Fruit fly (Drosophila melanogaster) whole organism, embryonic: ENCODE data around the gene AGO2.
A peak's percentile ranks its signal among the peaks of the same experiment; 100 is the strongest.

Source experiments
- Atf6 ChIP-seq: fragments of 200-800 bp; sonication (Bioruptor generic); IDR thresholded peaks from 2 replicates; pipeline ENCODE4 v1.3.6; 2022; ENCODE audit warnings: missing biosample characterization, missing genetic modification characterization
- C15 ChIP-seq: fragments of 200-800 bp; sonication (Bioruptor generic); IDR thresholded peaks from 3 replicates; pipeline ENCODE4 v1.3.6; 2022; ENCODE audit warnings: missing biosample characterization, missing genetic modification characterization
- CG10431 ChIP-seq: fragments of 200-800 bp; sonication (Bioruptor generic); optimal IDR thresholded peaks from 3 replicates; lab custom pipeline; 2018; ENCODE audit warnings: missing biosample characterization, mild to moderate bottlenecking, missing genetic modification characterization
- CG10654 ChIP-seq: fragments of 200-800 bp; sonication (Bioruptor generic); optimal IDR thresholded peaks from 2 replicates; lab custom pipeline; 2016; ENCODE audit warnings: missing biosample characterization, missing genetic modification characterization
- CG11085 ChIP-seq: fragments of 200-800 bp; sonication (Bioruptor generic); IDR thresholded peaks from 2 replicates; pipeline ENCODE4 v1.3.6; 2022; ENCODE audit warnings: missing biosample characterization, missing genetic modification characterization
- CG16815 ChIP-seq: fragments of 200-800 bp; sonication (Bioruptor generic); optimal IDR thresholded peaks from 3 replicates; lab custom pipeline; 2017; ENCODE audit warnings: missing biosample characterization, mild to moderate bottlenecking, missing genetic modification characterization
- CG17186 ChIP-seq: fragments of 200-800 bp; sonication (Bioruptor generic); optimal IDR thresholded peaks from 3 replicates; lab custom pipeline; 2017; ENCODE audit warnings: missing biosample characterization, missing genetic modification reagents, missing genetic modification characterization
- CG18011 ChIP-seq: fragments of 200-800 bp; sonication (Bioruptor generic); optimal IDR thresholded peaks from 2 replicates; lab custom pipeline; 2017; ENCODE audit warnings: missing biosample characterization, missing genetic modification characterization, mild to moderate bottlenecking, moderate library complexity, missing genotype
- CG18262 ChIP-seq: fragments of 200-800 bp; optimal IDR thresholded peaks from 3 replicates; lab custom pipeline; 2019; ENCODE audit warnings: missing biosample characterization, mild to moderate bottlenecking, missing genetic modification characterization, moderate library complexity
- CG18476 ChIP-seq: fragments of 200-800 bp; sonication (Bioruptor generic); optimal IDR thresholded peaks from 2 replicates; lab custom pipeline; 2016; ENCODE audit warnings: missing biosample characterization, mild to moderate bottlenecking, missing genetic modification characterization
- CG18764 ChIP-seq: fragments of 200-800 bp; sonication (Bioruptor generic); optimal IDR thresholded peaks from 3 replicates; lab custom pipeline; 2016; ENCODE audit warnings: missing biosample characterization, missing genetic modification characterization
- CG2199 ChIP-seq: fragments of 200-800 bp; sonication (Bioruptor generic); IDR thresholded peaks from 3 replicates; pipeline ENCODE4 v1.3.6; 2022; ENCODE audit warnings: missing biosample characterization, missing genetic modification characterization
- CG33213 ChIP-seq: fragments of 200-800 bp; sonication (Bioruptor generic); optimal IDR thresholded peaks from 3 replicates; lab custom pipeline; 2016; ENCODE audit warnings: missing biosample characterization, missing genetic modification characterization
- CG3407 ChIP-seq: fragments of 200-800 bp; sonication (Bioruptor generic); optimal IDR thresholded peaks from 2 replicates; lab custom pipeline; 2018; ENCODE audit warnings: missing biosample characterization, mild to moderate bottlenecking, missing genetic modification characterization
- CG3726 ChIP-seq: fragments of 200-800 bp; sonication (Bioruptor generic); IDR thresholded peaks from 3 replicates; pipeline ENCODE4, ENCODE4 v1.3.6; 2022; ENCODE audit warnings: missing biosample characterization, missing genetic modification characterization
- CG6689 ChIP-seq: fragments of 200-800 bp; sonication (Bioruptor generic); IDR thresholded peaks from 2 replicates; pipeline ENCODE4 v1.3.6; 2022; ENCODE audit warnings: missing biosample characterization, missing genetic modification characterization
- CG8281 ChIP-seq: fragments of 200-800 bp; sonication (Bioruptor generic); optimal IDR thresholded peaks from 2 replicates; lab custom pipeline; 2018; ENCODE audit warnings: missing biosample characterization, mild to moderate bottlenecking, missing genetic modification characterization, moderate library complexity
- CG9437 ChIP-seq: fragments of 200-800 bp; sonication (Bioruptor generic); optimal IDR thresholded peaks from 2 replicates; lab custom pipeline; 2018; ENCODE audit warnings: missing biosample characterization, mild to moderate bottlenecking, missing genetic modification characterization
- Chrac-16 ChIP-seq: fragments of 200-800 bp; sonication (Bioruptor generic); optimal IDR thresholded peaks from 3 replicates; lab custom pipeline; 2016; ENCODE audit warnings: missing biosample characterization, missing genetic modification characterization
- Deaf1 ChIP-seq: fragments of 200-800 bp; optimal IDR thresholded peaks from 3 replicates; lab custom pipeline; 2019; ENCODE audit warnings: missing biosample characterization, mild to moderate bottlenecking, missing genetic modification characterization, moderate library complexity
- Dref ChIP-seq: fragments of 200-800 bp; sonication (Bioruptor generic); IDR thresholded peaks from 2 replicates; pipeline ENCODE4 v1.3.6; 2022; ENCODE audit warnings: missing biosample characterization, missing genetic modification characterization
- Kr ChIP-seq: fragments of 200-800 bp; sonication (Bioruptor generic); optimal IDR thresholded peaks from 2 replicates; lab custom pipeline; 2017; ENCODE audit warnings: missing biosample characterization, mild to moderate bottlenecking, missing genetic modification characterization
- NC2β ChIP-seq: fragments of 200-800 bp; sonication (Bioruptor generic); optimal IDR thresholded peaks from 2 replicates; lab custom pipeline; 2016; ENCODE audit warnings: missing biosample characterization, missing genetic modification characterization
- Optix ChIP-seq: fragments of 200-800 bp; sonication (Bioruptor generic); IDR thresholded peaks from 3 replicates; pipeline ENCODE4 v1.3.6; 2022; ENCODE audit warnings: missing biosample characterization, missing genetic modification characterization
- Sox100B ChIP-seq: fragments of 200-800 bp; sonication (Bioruptor generic); optimal IDR thresholded peaks from 3 replicates; lab custom pipeline; 2018; ENCODE audit warnings: missing biosample characterization, mild to moderate bottlenecking, missing genetic modification characterization
- Sry-δ ChIP-seq: fragments of 200-800 bp; sonication (Bioruptor generic); optimal IDR thresholded peaks from 2 replicates; lab custom pipeline; 2016; ENCODE audit warnings: missing biosample characterization, missing genetic modification characterization
- ac ChIP-seq: fragments of 200-800 bp; sonication (Bioruptor generic); optimal IDR thresholded peaks from 3 replicates; lab custom pipeline; 2017; ENCODE audit warnings: missing biosample characterization, mild to moderate bottlenecking, missing genetic modification characterization
- ato ChIP-seq: fragments of 200-800 bp; sonication (Bioruptor generic); IDR thresholded peaks from 2 replicates; pipeline ENCODE4 v1.3.6; 2022; ENCODE audit warnings: missing biosample characterization, missing genetic modification characterization; ENCODE audit not compliant: partially characterized antibody
- bbx ChIP-seq: fragments of 200-800 bp; sonication (Bioruptor generic); IDR thresholded peaks from 2 replicates; pipeline ENCODE4 v1.3.6; 2022; ENCODE audit warnings: missing biosample characterization, missing genetic modification characterization; ENCODE audit not compliant: partially characterized antibody
- bowl ChIP-seq: fragments of 200-800 bp; sonication (Bioruptor generic); IDR thresholded peaks from 2 replicates; pipeline ENCODE4 v1.3.6; 2022; ENCODE audit warnings: missing biosample characterization, missing genetic modification characterization
- btn ChIP-seq: fragments of 200-800 bp; sonication (Bioruptor generic); optimal IDR thresholded peaks from 2 replicates; lab custom pipeline; 2016; ENCODE audit warnings: missing biosample characterization, missing genetic modification characterization
- cato ChIP-seq: fragments of 200-800 bp; sonication (Bioruptor generic); optimal IDR thresholded peaks from 2 replicates; lab custom pipeline; 2016; ENCODE audit warnings: missing biosample characterization, missing genetic modification characterization, borderline replicate concordance
- lmd ChIP-seq: fragments of 200-800 bp; sonication (Bioruptor generic); IDR thresholded peaks from 2 replicates; pipeline ENCODE4 v1.3.6; 2022; ENCODE audit warnings: missing biosample characterization, missing genetic modification characterization
- nerfin-2 ChIP-seq: fragments of 200-800 bp; sonication (Bioruptor generic); IDR thresholded peaks from 2 replicates; pipeline ENCODE4 v1.3.6; 2022; ENCODE audit warnings: missing biosample characterization, missing genetic modification characterization; ENCODE audit not compliant: partially characterized antibody
- p53 ChIP-seq: fragments of 200-800 bp; sonication (Bioruptor generic); optimal IDR thresholded peaks from 2 replicates; lab custom pipeline; 2016; ENCODE audit warnings: missing biosample characterization, missing genetic modification characterization
- pan ChIP-seq, 4 experiments: fragments of >200 bp in 3 of 4; fragments of 200-800 bp in 1 of 4; sonication (Bioruptor generic) in 1 of 4; optimal IDR thresholded peaks in 3 of 4; IDR thresholded peaks in 1 of 4; 2 replicates each; pipeline versions ENCODE4 v1.3.6 to Lab custom; 2017 to 2022; ENCODE audit warnings: missing biosample characterization in 2 of 4, missing genetic modification characterization in 2 of 4, mixed read lengths in 1 of 4
- pho ChIP-seq: fragments of 200-800 bp; sonication (Bioruptor generic); optimal IDR thresholded peaks from 2 replicates; lab custom pipeline; 2016; ENCODE audit warnings: missing biosample characterization, missing genetic modification characterization
- phol ChIP-seq: fragments of 200-800 bp; sonication (Bioruptor generic); optimal IDR thresholded peaks from 3 replicates; lab custom pipeline; 2018; ENCODE audit warnings: missing biosample characterization, mild to moderate bottlenecking, missing genetic modification characterization, moderate library complexity
- prd ChIP-seq, 3 experiments: fragments of >200 bp in 2 of 3; fragments of 200-800 bp in 1 of 3; sonication (Bioruptor generic) in 1 of 3; optimal IDR thresholded peaks in 2 of 3; IDR thresholded peaks in 1 of 3; 2 replicates in 2 of 3; 3 replicates in 1 of 3; pipeline versions ENCODE4 v1.3.6 to Lab custom; 2017 to 2022; ENCODE audit warnings: missing biosample characterization in 1 of 3, missing genetic modification characterization in 1 of 3
- pum ChIP-seq: fragments of 200-800 bp; sonication (Bioruptor generic); optimal IDR thresholded peaks from 2 replicates; lab custom pipeline; 2016; ENCODE audit warnings: missing biosample characterization, missing genetic modification characterization
- pzg ChIP-seq: fragments of 200-800 bp; sonication (Bioruptor generic); optimal IDR thresholded peaks from 3 replicates; lab custom pipeline; 2018; ENCODE audit warnings: missing biosample characterization, mild to moderate bottlenecking, missing genetic modification characterization, moderate library complexity
- sima ChIP-seq: fragments of 200-800 bp; sonication (Bioruptor generic); optimal IDR thresholded peaks from 2 replicates; lab custom pipeline; 2016; ENCODE audit warnings: missing biosample characterization, missing genetic modification characterization
- ssp ChIP-seq: fragments of 200-800 bp; sonication (Bioruptor generic); IDR thresholded peaks from 2 replicates; pipeline ENCODE4 v1.3.6; 2022; ENCODE audit warnings: missing biosample characterization, missing genetic modification characterization
- tap ChIP-seq: fragments of 200-800 bp; optimal IDR thresholded peaks from 3 replicates; lab custom pipeline; 2019; ENCODE audit warnings: missing biosample characterization, mild to moderate bottlenecking, missing genetic modification characterization, moderate library complexity
- tll ChIP-seq, 2 experiments: fragments of 200-800 bp in 1 of 2; fragments of >200 bp in 1 of 2; sonication (Bioruptor generic) in 1 of 2; optimal IDR thresholded peaks; 2 replicates each; lab custom pipeline; 2017 to 2019; ENCODE audit warnings: missing biosample characterization in 2 of 2, missing genetic modification characterization in 2 of 2, mild to moderate bottlenecking in 1 of 2, moderate library complexity in 1 of 2
- unc-4 ChIP-seq: fragments of 200-800 bp; sonication (Bioruptor generic); IDR thresholded peaks from 2 replicates; pipeline ENCODE4 v1.3.6; 2022; ENCODE audit warnings: missing biosample characterization, missing genetic modification characterization; ENCODE audit not compliant: partially characterized antibody
- wdn ChIP-seq: fragments of 200-800 bp; sonication (Bioruptor generic); IDR thresholded peaks from 2 replicates; pipeline ENCODE4 v1.3.6; 2022; ENCODE audit warnings: missing biosample characterization, missing genetic modification characterization
- wor ChIP-seq: fragments of 200-800 bp; sonication (Bioruptor generic); IDR thresholded peaks from 2 replicates; pipeline ENCODE4 v1.3.6; 2022; ENCODE audit warnings: missing biosample characterization, missing genetic modification characterization
- zen2 ChIP-seq: fragments of 200-800 bp; sonication (Bioruptor generic); IDR thresholded peaks from 3 replicates; pipeline ENCODE4 v1.3.6; 2022; ENCODE audit warnings: missing biosample characterization, missing genetic modification characterization; ENCODE audit not compliant: partially characterized antibody

The AGO2 gene

DNA sequence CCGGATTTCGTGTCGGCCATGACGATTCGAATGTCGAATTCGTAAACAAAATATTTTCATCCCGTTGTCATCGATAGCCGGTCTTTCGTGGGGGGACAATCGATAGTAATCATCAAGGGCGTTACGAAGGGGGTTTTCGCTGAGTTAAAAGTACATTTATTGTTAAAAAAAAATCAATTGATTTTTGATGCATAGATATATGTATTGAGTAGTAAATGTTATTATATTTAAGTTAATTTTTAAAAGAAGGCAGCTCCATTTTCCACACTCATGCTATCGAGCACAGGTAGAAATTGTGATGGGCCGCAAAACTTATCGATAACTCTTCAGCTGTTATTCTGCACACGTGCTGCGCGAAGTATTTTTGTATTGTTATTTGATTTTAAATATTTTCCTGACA, 26.6 kb downstream of the AGO2 start, which contains the start of the genes mrn and CG12301 (continued):
- peak; percentile 90 for TF ChIP-seq nerfin-2 (GFP tag; lab: Robert Waterston, UW)
- peak; percentile 48 for TF ChIP-seq pum (GFP tag; lab: Kevin White, UChicago)
- TF ChIP-seq CG3726: peak; percentile 89
- TF ChIP-seq Kr (GFP tag; lab: Kevin White, UChicago): no peak
- TF ChIP-seq btn (GFP tag; lab: Kevin White, UChicago): no peak
- TF ChIP-seq lmd (GFP tag; lab: Robert Waterston, UW): peak; percentile 94
- no peak for TF ChIP-seq CG8281 (tag; lab: Kevin White, UChicago)
- TF ChIP-seq CG18764 (GFP tag; lab: Kevin White, UChicago): no peak
- no peak for TF ChIP-seq CG3407 (GFP tag; lab: Kevin White, UChicago)
- peak; percentile 33; the same call in 1 of the 2 replicates for TF ChIP-seq wor (GFP tag; lab: Robert Waterston, UW)
- peak; percentile 44 for TF ChIP-seq CG18011 (GFP tag; lab: Kevin White, UChicago)
- TF ChIP-seq Sox100B (GFP tag; lab: Kevin White, UChicago): no peak
- peak; percentile 33 for TF ChIP-seq NC2β (GFP tag; lab: Kevin White, UChicago)
- TF ChIP-seq CG2199 (GFP tag; lab: Robert Waterston, UW): peak; percentile 94
- peak; percentile 83 for TF ChIP-seq CG18262
- peak; percentile 89 for TF ChIP-seq Dref (GFP tag; lab: Robert Waterston, UW)
- TF ChIP-seq CG17186 (GFP tag; lab: Kevin White, UChicago): peak; percentile 67
- peak; percentile 75; the same call in 1 of the 3 replicates for TF ChIP-seq zen2 (GFP tag; lab: Robert Waterston, UW)
- no peak for TF ChIP-seq ac (GFP tag; lab: Kevin White, UChicago)
- peak; percentile 34; the same call in 1 of the 3 replicates for TF ChIP-seq Optix (GFP tag; lab: Robert Waterston, UW)
- TF ChIP-seq CG10431 (GFP tag; lab: Kevin White, UChicago): no peak
- TF ChIP-seq tll (GFP tag; optimal IDR thresholded peaks at IDR 0.05; lab: Kevin White, UChicago): no peak
- peak; percentile 84 for TF ChIP-seq ssp
- TF ChIP-seq pan (optimal IDR thresholded peaks at IDR 0.05; lab: Kevin White, UChicago): no peak
- TF ChIP-seq pan (GFP tag; optimal IDR thresholded peaks at IDR 0.05 in 1 of 2, IDR thresholded peaks at IDR 0.05 in 1 of 2): peak in 1 of 2 experiments; percentile 96
- TF ChIP-seq CG11085: peak; percentile 87
- peak; percentile 77 for TF ChIP-seq pho (GFP tag; lab: Kevin White, UChicago)
- peak; percentile 85 for TF ChIP-seq Deaf1 (tag; lab: Kevin White, UChicago)
- no peak for TF ChIP-seq p53 (GFP tag; lab: Kevin White, UChicago)
- peak; percentile 96 for TF ChIP-seq unc-4 (GFP tag; lab: Robert Waterston, UW)
- TF ChIP-seq bbx (GFP tag; lab: Robert Waterston, UW): peak; percentile 79
- TF ChIP-seq CG18476 (GFP tag; lab: Kevin White, UChicago): peak; percentile 35
- TF ChIP-seq pzg (GFP tag; lab: Kevin White, UChicago): peak; percentile 73
- no peak for TF ChIP-seq CG16815
- TF ChIP-seq tap (tag; lab: Kevin White, UChicago): no peak
- TF ChIP-seq Sry-δ (GFP tag; lab: Kevin White, UChicago): peak; percentile 86
- TF ChIP-seq CG33213: no peak
- peak; percentile 68 for TF ChIP-seq wdn
- peak; percentile 68; the same call in 1 of the 3 replicates for TF ChIP-seq C15 (GFP tag; lab: Robert Waterston, UW)
- no peak for TF ChIP-seq prd (optimal IDR thresholded peaks at IDR 0.05; lab: Kevin White, UChicago)
- TF ChIP-seq prd (GFP tag; IDR thresholded peaks at IDR 0.05; lab: Robert Waterston, UW): peak; percentile 96
- peak; percentile 66 for TF ChIP-seq ato
- peak; percentile 31 for TF ChIP-seq cato (GFP tag; lab: Kevin White, UChicago)
- TF ChIP-seq Atf6 (GFP tag; lab: Robert Waterston, UW): peak; percentile 81
- peak; percentile 48 for TF ChIP-seq CG9437
- TF ChIP-seq CG10654 (GFP tag; lab: Kevin White, UChicago): peak; percentile 72
- TF ChIP-seq bowl (GFP tag; lab: Robert Waterston, UW): no peak
- no peak for TF ChIP-seq sima (GFP tag; lab: Kevin White, UChicago)
- peak; percentile 74 for TF ChIP-seq CG6689 (GFP tag; lab: Robert Waterston, UW)
- peak; percentile 89 for TF ChIP-seq phol
- TF ChIP-seq Chrac-16 (GFP tag; lab: Kevin White, UChicago): peak; percentile 54
